Worm (Caenorhabditis elegans): ENCODE measurements around the gene ZK616.5.

DNA sequence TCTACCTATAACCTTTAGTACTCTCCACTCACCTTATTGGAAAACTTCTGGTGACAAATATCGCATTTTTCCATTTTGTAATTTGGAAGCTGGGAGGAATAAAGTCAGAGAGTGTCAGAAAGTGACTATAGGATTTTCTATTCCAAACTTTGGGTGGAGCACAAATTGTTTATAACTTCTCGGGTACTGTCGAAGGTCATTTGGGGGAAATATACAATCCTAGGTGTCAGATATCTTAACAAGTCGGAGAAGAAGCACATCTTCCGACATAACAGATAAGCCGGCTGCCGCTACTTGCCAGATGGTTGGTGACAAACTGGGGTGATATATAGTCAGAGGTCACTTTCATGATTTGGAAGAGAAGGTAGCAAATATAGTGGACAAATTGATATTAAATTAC lies 27.4 kb downstream of the ZK616.5 start, which contains the start of gene ehn-3:
- TF ChIP-seq flt-1 (GFP tag; IDR thresholded peaks at IDR 0.05) (no peak), hmg-4 (GFP tag; optimal IDR thresholded peaks at IDR 0.05) (no peak), ama-1 (optimal IDR thresholded peaks at IDR 0.05) (no peak)

Data from whole organism, early embryonic.